Fruit fly (Drosophila melanogaster) whole organism, adult: ENCODE results near the gene CG34265.

Experiments
- CG11617 ChIP-seq: fragments of 200-800 bp; sonication (Bioruptor generic); optimal IDR thresholded peaks from 2 replicates; lab custom pipeline; 2017; ENCODE audit warnings: mild to moderate bottlenecking, missing biosample characterization, missing genetic modification reagents, missing genetic modification characterization
- CG12768 ChIP-seq: fragments of 200-800 bp; sonication (Bioruptor generic); optimal IDR thresholded peaks from 2 replicates; lab custom pipeline; 2017; ENCODE audit warnings: missing biosample characterization, missing genetic modification characterization, mild to moderate bottlenecking, moderate library complexity, missing genetic modification reagents
- CG14711 ChIP-seq: fragments of 200-800 bp; sonication (Bioruptor generic); optimal IDR thresholded peaks from 2 replicates; lab custom pipeline; 2018; ENCODE audit warnings: missing biosample characterization, mild to moderate bottlenecking, missing genetic modification characterization, moderate library complexity
- CG1620 ChIP-seq: fragments of 200-800 bp; sonication (Bioruptor generic); optimal IDR thresholded peaks from 2 replicates; lab custom pipeline; 2016; ENCODE audit warnings: missing biosample characterization, missing genetic modification characterization
- CG33017 ChIP-seq: fragments of 200-800 bp; sonication (Bioruptor generic); optimal IDR thresholded peaks from 2 replicates; lab custom pipeline; 2018; ENCODE audit warnings: missing biosample characterization, mild to moderate bottlenecking, missing genetic modification characterization, moderate library complexity
- CG5204 ChIP-seq: fragments of 200-800 bp; sonication (Bioruptor generic); optimal IDR thresholded peaks from 2 replicates; lab custom pipeline; 2016; ENCODE audit warnings: missing biosample characterization, missing genetic modification characterization
- CG7045 ChIP-seq: fragments of 200-800 bp; sonication (Bioruptor generic); optimal IDR thresholded peaks from 2 replicates; lab custom pipeline; 2017; ENCODE audit warnings: missing biosample characterization, mild to moderate bottlenecking, missing genetic modification characterization
- CG7101 ChIP-seq: fragments of 200-800 bp; sonication (Bioruptor generic); optimal IDR thresholded peaks from 2 replicates; lab custom pipeline; 2018; ENCODE audit warnings: missing biosample characterization, mild to moderate bottlenecking, missing genetic modification characterization, moderate library complexity
- Clk ChIP-seq: fragments of 200-800 bp; sonication (Bioruptor generic); optimal IDR thresholded peaks from 2 replicates; lab custom pipeline; 2017; ENCODE audit warnings: missing biosample characterization, missing genetic modification characterization
- Crg-1 ChIP-seq: fragments of 200-800 bp; sonication (Bioruptor generic); optimal IDR thresholded peaks from 2 replicates; lab custom pipeline; 2016; ENCODE audit warnings: missing biosample characterization, missing genetic modification characterization
- Hr96 ChIP-seq: fragments of 200-800 bp; sonication (Bioruptor generic); optimal IDR thresholded peaks from 2 replicates; lab custom pipeline; 2016; ENCODE audit warnings: missing biosample characterization, missing genetic modification characterization
- Mnt ChIP-seq: fragments of 200-800 bp; sonication (Bioruptor generic); optimal IDR thresholded peaks from 2 replicates; lab custom pipeline; 2016; ENCODE audit warnings: missing biosample characterization, mild to moderate bottlenecking, missing genetic modification characterization
- bab1 ChIP-seq: fragments of 200-800 bp; sonication (Bioruptor generic); optimal IDR thresholded peaks from 3 replicates; lab custom pipeline; 2019; ENCODE audit warnings: missing biosample characterization, mild to moderate bottlenecking, missing genetic modification characterization, moderate library complexity
- cic ChIP-seq: fragments of 200-800 bp; sonication (Bioruptor generic); optimal IDR thresholded peaks from 2 replicates; lab custom pipeline; 2017; ENCODE audit warnings: missing biosample characterization, mild to moderate bottlenecking, missing genetic modification characterization, moderate library complexity
- cnc ChIP-seq, 2 experiments: fragments of >200 bp; optimal IDR thresholded peaks; 2 replicates each; lab custom pipeline; 2017
- kay ChIP-seq: fragments of 200-800 bp; sonication (Bioruptor generic); peaks from one replicate; lab custom pipeline; 2016; ENCODE audit warnings: missing biosample characterization, missing genetic modification characterization, borderline replicate concordance
- ovo ChIP-seq: fragments of 200-800 bp; sonication (Bioruptor generic); optimal IDR thresholded peaks from 2 replicates; lab custom pipeline; 2016; ENCODE audit warnings: missing biosample characterization, missing genetic modification characterization
- pad ChIP-seq: fragments of 200-800 bp; sonication (Bioruptor generic); optimal IDR thresholded peaks from 3 replicates; lab custom pipeline; 2017; ENCODE audit warnings: missing biosample characterization, missing genetic modification characterization, mild to moderate bottlenecking, moderate library complexity, missing genetic modification reagents
- tj ChIP-seq: fragments of 200-800 bp; sonication (Bioruptor generic); optimal IDR thresholded peaks from 3 replicates; lab custom pipeline; 2017; ENCODE audit warnings: missing biosample characterization, mild to moderate bottlenecking, missing genetic modification characterization, moderate library complexity
- toe ChIP-seq: fragments of 200-800 bp; sonication (Bioruptor generic); optimal IDR thresholded peaks from 2 replicates; lab custom pipeline; 2016; ENCODE audit warnings: missing biosample characterization, missing genetic modification characterization

The CG34265 gene

DNA sequence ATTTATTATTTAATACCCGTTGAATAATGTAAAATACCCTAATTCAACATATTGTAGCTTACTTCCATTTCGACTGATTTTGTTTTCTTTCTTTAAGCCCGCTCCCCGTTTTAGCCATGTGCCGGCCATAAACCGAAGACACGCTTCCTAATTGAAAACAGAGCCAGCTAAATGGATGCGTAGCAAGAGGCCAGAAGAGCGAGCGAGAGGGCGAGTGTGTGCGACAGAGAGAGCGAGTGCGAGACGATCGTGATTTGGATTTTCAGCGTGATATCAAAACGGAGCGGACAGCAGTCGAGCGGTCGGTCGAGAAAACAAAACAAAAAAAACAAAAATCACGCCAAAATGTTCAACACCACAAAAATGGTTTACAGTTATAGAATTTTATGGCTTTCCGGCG, 2.0 kb upstream of the CG34265 start:
- no peak for TF ChIP-seq pad (GFP tag; lab: Kevin White, UChicago)
- TF ChIP-seq kay (GFP tag; lab: Kevin White, UChicago), result no peak
- no peak for TF ChIP-seq Hr96 (GFP tag; lab: Kevin White, UChicago)
- no peak for TF ChIP-seq cnc (optimal IDR thresholded peaks at IDR 0.05; lab: Kevin White, UChicago)
- TF ChIP-seq CG14711 (tag; lab: Kevin White, UChicago), result no peak
- no peak for TF ChIP-seq CG1620
- TF ChIP-seq CG11617 (GFP tag; lab: Kevin White, UChicago), result no peak
- TF ChIP-seq CG7045 (GFP tag; lab: Kevin White, UChicago), result no peak
- no peak for TF ChIP-seq toe (GFP tag; lab: Kevin White, UChicago)
- no peak for TF ChIP-seq tj (GFP tag; lab: Kevin White, UChicago)
- no peak for TF ChIP-seq CG33017
- no peak for TF ChIP-seq bab1 (GFP tag; lab: Kevin White, UChicago)
- no peak for TF ChIP-seq CG5204
- no peak for TF ChIP-seq CG12768
- TF ChIP-seq ovo (GFP tag; lab: Kevin White, UChicago), result no peak
- TF ChIP-seq cic, result no peak
- no peak for TF ChIP-seq Clk (GFP tag; lab: Kevin White, UChicago)
- TF ChIP-seq Crg-1 (GFP tag; lab: Kevin White, UChicago), result no peak
- TF ChIP-seq Mnt (GFP tag; lab: Kevin White, UChicago), result no peak
- TF ChIP-seq CG7101, result no peak

DNA sequence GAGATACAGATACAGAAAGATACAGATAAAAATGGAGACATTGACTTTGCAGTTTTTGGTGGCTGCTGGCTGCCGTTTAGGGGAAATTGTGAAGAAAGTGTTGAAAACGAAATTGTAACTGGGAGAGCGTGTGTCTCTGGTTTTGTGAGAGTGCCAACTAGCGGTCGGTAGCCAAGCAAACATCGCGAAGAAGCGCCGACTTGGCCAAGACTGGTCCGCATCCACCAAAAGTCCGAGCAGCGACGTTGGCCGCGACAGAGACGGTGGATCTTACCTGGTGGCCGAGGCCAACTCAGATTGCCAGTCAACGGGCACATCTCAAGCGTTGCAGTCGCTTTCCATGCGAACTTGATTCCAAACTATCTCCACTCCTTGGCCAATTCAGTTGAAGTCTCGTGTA, 2.5 kb downstream of the CG34265 start, which contains the start of gene CG14960:
CG14960 (plus strand) TSS at position 301 of the 400 bp plus-strand sequence.
- TF ChIP-seq CG11617 (GFP tag; lab: Kevin White, UChicago) (no peak), CG1620 (no peak), toe (GFP tag; lab: Kevin White, UChicago) (no peak), cic (no peak), pad (GFP tag; lab: Kevin White, UChicago) (no peak), CG14711 (tag; lab: Kevin White, UChicago) (no peak), Hr96 (GFP tag; lab: Kevin White, UChicago) (no peak), Mnt (GFP tag; lab: Kevin White, UChicago) (no peak), bab1 (GFP tag; lab: Kevin White, UChicago) (no peak), Crg-1 (GFP tag; lab: Kevin White, UChicago) (no peak), CG7045 (GFP tag; lab: Kevin White, UChicago) (no peak), CG12768 (no peak), CG7101 (no peak), CG33017 (no peak)

DNA sequence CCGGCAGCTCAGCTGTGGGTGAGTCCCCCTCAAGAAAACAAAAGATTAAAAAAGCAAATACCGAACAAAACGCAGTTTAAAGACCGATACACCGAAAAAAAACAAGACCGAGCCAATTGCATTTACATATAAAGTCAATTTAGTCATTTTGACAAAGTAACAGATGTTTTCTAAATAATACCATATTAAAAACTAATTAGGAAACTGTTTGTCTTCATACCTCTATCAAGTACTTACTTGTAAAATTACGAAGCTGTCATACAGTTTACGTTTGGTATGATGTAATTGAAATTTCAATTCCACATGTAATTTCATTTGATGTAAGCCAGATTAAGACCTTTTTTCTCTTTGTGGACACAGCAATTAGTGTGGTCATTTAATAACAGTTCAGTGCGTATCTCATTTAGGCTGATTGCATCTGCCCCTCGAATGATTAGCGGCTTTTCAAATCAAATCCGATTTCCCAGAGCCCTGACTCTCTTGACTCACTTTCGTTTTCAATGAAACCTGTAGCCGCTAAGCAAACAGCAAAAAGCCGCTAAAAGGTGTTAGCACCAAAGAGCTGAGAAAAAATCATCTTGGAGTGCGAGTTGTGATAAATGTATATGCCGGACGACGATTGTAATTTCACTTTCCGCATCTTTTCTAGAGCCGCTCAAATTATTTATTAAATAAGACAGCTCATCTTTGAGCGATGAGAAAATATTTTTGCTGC, 6.4 kb downstream of the CG34265 start:
- no peak for TF ChIP-seq CG11617 (GFP tag; lab: Kevin White, UChicago)
- TF ChIP-seq Clk (GFP tag; lab: Kevin White, UChicago), result no peak
- TF ChIP-seq CG14711 (tag; lab: Kevin White, UChicago), result no peak
- TF ChIP-seq CG7045 (GFP tag; lab: Kevin White, UChicago), result no peak
- no peak for TF ChIP-seq Hr96 (GFP tag; lab: Kevin White, UChicago)
- no peak for TF ChIP-seq cnc (optimal IDR thresholded peaks at IDR 0.05; lab: Kevin White, UChicago)
- no peak for TF ChIP-seq toe (GFP tag; lab: Kevin White, UChicago)

DNA sequence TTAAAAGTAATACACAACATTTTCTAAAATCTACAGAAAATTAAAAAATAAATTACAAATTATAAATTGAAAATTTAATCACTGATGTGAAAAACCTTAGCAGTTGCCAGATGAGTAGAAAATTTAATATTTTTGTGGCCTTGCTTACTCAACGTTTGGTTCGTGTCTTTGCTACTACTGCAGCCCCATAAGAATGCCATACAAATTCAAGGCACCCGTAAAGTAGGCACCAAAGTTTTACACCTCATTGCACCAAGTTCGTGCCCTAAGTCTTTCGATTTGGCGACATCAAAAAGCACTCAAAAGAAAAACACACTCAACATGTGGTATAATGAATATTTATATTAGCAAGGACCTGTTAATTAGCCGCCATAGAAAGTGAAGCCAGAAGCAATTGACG, 8.7 kb downstream of the CG34265 start:
- no peak for TF ChIP-seq Mnt (GFP tag; lab: Kevin White, UChicago)
- TF ChIP-seq CG11617 (GFP tag; lab: Kevin White, UChicago), result no peak
- TF ChIP-seq Hr96 (GFP tag; lab: Kevin White, UChicago), result no peak
- no peak for TF ChIP-seq CG7045 (GFP tag; lab: Kevin White, UChicago)
- TF ChIP-seq CG14711 (tag; lab: Kevin White, UChicago), result no peak
- TF ChIP-seq kay (GFP tag; lab: Kevin White, UChicago), result no peak
- no peak for TF ChIP-seq CG1620
- no peak for TF ChIP-seq bab1 (GFP tag; lab: Kevin White, UChicago)
- no peak for TF ChIP-seq Clk (GFP tag; lab: Kevin White, UChicago)
- TF ChIP-seq cnc (optimal IDR thresholded peaks at IDR 0.05; lab: Kevin White, UChicago), result no peak
- TF ChIP-seq toe (GFP tag; lab: Kevin White, UChicago), result no peak
- TF ChIP-seq CG7101, result no peak
- TF ChIP-seq pad (GFP tag; lab: Kevin White, UChicago), result no peak
- TF ChIP-seq CG5204, result no peak
- TF ChIP-seq Crg-1 (GFP tag; lab: Kevin White, UChicago), result no peak
- TF ChIP-seq tj (GFP tag; lab: Kevin White, UChicago), result no peak

DNA sequence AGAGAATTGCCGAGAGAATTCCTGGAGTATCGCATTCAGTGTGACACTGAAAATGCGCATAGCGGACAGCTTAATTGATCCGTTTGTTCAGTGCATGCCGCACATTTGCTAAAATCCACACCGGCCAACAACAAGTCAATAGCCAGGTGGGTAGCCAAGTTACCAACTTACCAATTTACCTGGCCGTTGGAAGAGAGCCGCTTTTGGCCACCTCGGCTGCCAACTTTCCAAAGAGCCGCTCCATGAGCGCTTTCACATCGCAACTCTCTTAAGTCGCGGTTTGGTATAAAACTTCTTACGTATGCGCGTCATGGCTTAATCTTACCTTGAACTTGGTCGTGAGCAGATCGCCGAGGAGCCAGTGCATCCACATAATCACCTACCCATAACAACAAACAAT, 11.7 kb downstream of the CG34265 start, which contains the start of gene CG12017:
CG12017 (plus strand) TSS at position 310 of the 400 bp plus-strand sequence.
- TF ChIP-seq CG12768 (no peak), CG7101 (no peak)

DNA sequence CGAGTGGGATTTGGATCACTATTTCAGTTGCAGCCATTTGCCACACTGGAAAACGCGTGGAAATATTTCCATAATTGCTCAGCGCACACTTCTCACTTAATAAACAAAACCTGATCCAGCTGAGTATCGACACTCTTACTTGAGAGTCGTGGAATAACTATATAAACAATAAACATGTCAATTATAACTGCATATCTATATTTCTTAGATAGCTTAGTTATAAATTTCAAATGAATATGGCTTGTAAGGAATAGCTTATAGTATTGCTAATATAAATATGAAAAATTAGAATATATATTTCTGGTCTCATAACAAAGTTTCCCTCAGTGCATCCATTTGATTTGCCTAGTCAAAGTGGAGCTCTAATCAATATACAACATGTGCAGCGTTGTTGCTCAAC, 15.0 kb downstream of the CG34265 start:
- no peak for TF ChIP-seq kay (GFP tag; lab: Kevin White, UChicago)
- TF ChIP-seq tj (GFP tag; lab: Kevin White, UChicago), result no peak
- no peak for TF ChIP-seq CG7045 (GFP tag; lab: Kevin White, UChicago)
- TF ChIP-seq ovo (GFP tag; lab: Kevin White, UChicago), result no peak
